Fruit fly (Drosophila melanogaster): ENCODE results near the gene Scox.

The Scox gene

dm6 chr2L:5000287-5000871 lies 31.6 kb upstream of the Scox start:
- peak; percentile 86 for TF ChIP-seq Smox (GFP tag; optimal IDR thresholded peaks at IDR 0.05)
- peak; percentile 64 for TF ChIP-seq Sox15 (GFP tag; optimal IDR thresholded peaks at IDR 0.05)
- peak; percentile 73 for TF ChIP-seq achi (GFP tag; optimal IDR thresholded peaks at IDR 0.05)
- peak; percentile 88 for TF ChIP-seq topi (GFP tag; optimal IDR thresholded peaks at IDR 0.05)
- peak; percentile 82 for TF ChIP-seq CG8119 (GFP tag; IDR thresholded peaks at IDR 0.05)
- TF ChIP-seq CG8319 (GFP tag; optimal IDR thresholded peaks at IDR 0.05) = peak; percentile 53
- peak; percentile 81 for TF ChIP-seq OdsH (GFP tag; optimal IDR thresholded peaks at IDR 0.05)
- TF ChIP-seq esn (GFP tag; optimal IDR thresholded peaks at IDR 0.05) = peak; percentile 94
- peak; percentile 70 to 82 for TF ChIP-seq salr (GFP tag; optimal IDR thresholded peaks at IDR 0.05)
- peak; percentile 91 for TF ChIP-seq CG6808 (GFP tag; optimal IDR thresholded peaks at IDR 0.05)
- TF ChIP-seq CG9139 (GFP tag; optimal IDR thresholded peaks at IDR 0.05) = peak; percentile 77
- peak; percentile 73 for TF ChIP-seq Hr4 (GFP tag; optimal IDR thresholded peaks at IDR 0.05)
- peak; percentile 88 for TF ChIP-seq fd59A (GFP tag; optimal IDR thresholded peaks at IDR 0.05)
- peak; percentile 87 for TF ChIP-seq CG15336 (GFP tag; IDR thresholded peaks at IDR 0.05)
- peak; percentile 74 for TF ChIP-seq net (GFP tag; optimal IDR thresholded peaks at IDR 0.05)
- peak; percentile 86 for TF ChIP-seq Sox102F (GFP tag; optimal IDR thresholded peaks at IDR 0.05)
- peak; percentile 84 for TF ChIP-seq spab (GFP tag; optimal IDR thresholded peaks at IDR 0.05)
- peak; percentile 88 for TF ChIP-seq CG3032 (tag; optimal IDR thresholded peaks at IDR 0.05)
- TF ChIP-seq dac (GFP tag; optimal IDR thresholded peaks at IDR 0.05) = peak; percentile 2
- TF ChIP-seq CG10669 (GFP tag; optimal IDR thresholded peaks at IDR 0.05) = peak; percentile 83
- TF ChIP-seq CG34406 (GFP tag; optimal IDR thresholded peaks at IDR 0.05) = peak; percentile 80
- peak; percentile 63 for TF ChIP-seq Eip93F (GFP tag; optimal IDR thresholded peaks at IDR 0.05)
- TF ChIP-seq Eip78C (GFP tag) = peak; percentile 96
- peak; percentile 89 to 95 for TF ChIP-seq ss (GFP tag; optimal IDR thresholded peaks at IDR 0.05)
- peak; percentile 45 for TF ChIP-seq CG4318 (GFP tag; optimal IDR thresholded peaks at IDR 0.05)
- peak; percentile 70 for TF ChIP-seq CG32006 (GFP tag; optimal IDR thresholded peaks at IDR 0.05)
- TF ChIP-seq Hr39 (GFP tag; optimal IDR thresholded peaks at IDR 0.05) = peak; percentile 79
- TF ChIP-seq pdm3 (GFP tag; optimal IDR thresholded peaks at IDR 0.05) = peak; percentile 88
- no peak for TF ChIP-seq Hr38 (GFP tag; optimal IDR thresholded peaks at IDR 0.05)
- TF ChIP-seq Gug (GFP tag; IDR thresholded peaks at IDR 0.05) = peak; percentile 75
- peak; percentile 88 for TF ChIP-seq vri (GFP tag; optimal IDR thresholded peaks at IDR 0.05)
- peak; percentile 83 for TF ChIP-seq dsx (GFP tag; optimal IDR thresholded peaks at IDR 0.05; ENCODE audit: poor library complexity, severe bottlenecking)
- TF ChIP-seq CG31627 (GFP tag; optimal IDR thresholded peaks at IDR 0.05) = peak; percentile 87
- TF ChIP-seq CG6854 (GFP tag; optimal IDR thresholded peaks at IDR 0.05) = peak; percentile 79
- TF ChIP-seq CG11902 (GFP tag; optimal IDR thresholded peaks at IDR 0.05) = peak; percentile 67
- peak; percentile 46 for TF ChIP-seq Lpt (GFP tag; optimal IDR thresholded peaks at IDR 0.05)
- peak; percentile 87 for TF ChIP-seq Ets96B (tag; optimal IDR thresholded peaks at IDR 0.05)
- TF ChIP-seq eg (GFP tag; IDR thresholded peaks at IDR 0.05) = peak; percentile 69
- peak; percentile 73 for TF ChIP-seq CG7368 (GFP tag; optimal IDR thresholded peaks at IDR 0.05)
- peak; percentile 64 for TF ChIP-seq CG1621 (tag; optimal IDR thresholded peaks at IDR 0.05)
- TF ChIP-seq Ets21C (GFP tag; optimal IDR thresholded peaks at IDR 0.05) = peak; percentile 80
- TF ChIP-seq CG3919 (GFP tag; optimal IDR thresholded peaks at IDR 0.05) = peak; percentile 84
- TF ChIP-seq Blimp-1 (GFP tag; optimal IDR thresholded peaks at IDR 0.05) = peak; percentile 57
- peak; percentile 80 for TF ChIP-seq Eip75B (GFP tag; optimal IDR thresholded peaks at IDR 0.05)
- TF ChIP-seq fkh (GFP tag; optimal IDR thresholded peaks at IDR 0.05) = peak; percentile 69
- TF ChIP-seq CG8632 (GFP tag; optimal IDR thresholded peaks at IDR 0.05) = peak; percentile 79
- TF ChIP-seq Sox14 (GFP tag; optimal IDR thresholded peaks at IDR 0.05) = peak; percentile 85
- peak; percentile 85 for TF ChIP-seq Met (GFP tag; optimal IDR thresholded peaks at IDR 0.05)
- peak; percentile 92 for TF ChIP-seq lz (GFP tag; optimal IDR thresholded peaks at IDR 0.05)
- peak; percentile 78 for TF ChIP-seq CG10631 (GFP tag; optimal IDR thresholded peaks at IDR 0.05)
- peak; percentile 92 for TF ChIP-seq svp (GFP tag)

Data from whole organism, prepupa.